Worm (Caenorhabditis elegans): ENCODE results near the gene ssup-72.

ce11 chrII:6736066-6736465 lies 40.3 kb upstream of the ssup-72 start, which contains the start of gene mrps-18.C:
- TF ChIP-seq lsy-2 (tag; optimal IDR thresholded peaks at IDR 0.05) (no peak), lin-15B (tag; optimal IDR thresholded peaks at IDR 0.05) (no peak), Y75B8A.6 (GFP tag; IDR thresholded peaks at IDR 0.05) (no peak), hmg-1.1 (GFP tag; IDR thresholded peaks at IDR 0.05) (no peak), ceh-20 (GFP tag; IDR thresholded peaks at IDR 0.05) (no peak), snpc-4 (tag; optimal IDR thresholded peaks at IDR 0.05) (no peak), ceh-82 (tag; optimal IDR thresholded peaks at IDR 0.05) (no peak), egl-27 (tag; optimal IDR thresholded peaks at IDR 0.05) (no peak), mep-1 (tag; optimal IDR thresholded peaks at IDR 0.05) (no peak), nhr-41 (GFP tag; IDR thresholded peaks at IDR 0.05) (no peak)
